Fruit fly (Drosophila melanogaster) whole organism, embryonic: ENCODE data around the gene CG10587.

Experiments
- CG10462 ChIP-seq: fragments of 200-800 bp; sonication (Bioruptor generic); optimal IDR thresholded peaks from 2 replicates; lab custom pipeline; 2016; ENCODE audit warnings: missing biosample characterization, missing genetic modification characterization
- CG8359 ChIP-seq: fragments of 200-800 bp; sonication (Bioruptor generic); optimal IDR thresholded peaks from 2 replicates; lab custom pipeline; 2017; ENCODE audit warnings: missing biosample characterization, mild to moderate bottlenecking, missing genetic modification characterization, borderline replicate concordance
- ERR ChIP-seq: fragments of 200-800 bp; sonication (Bioruptor generic); optimal IDR thresholded peaks from 2 replicates; lab custom pipeline; 2016; ENCODE audit warnings: missing biosample characterization, missing genetic modification characterization
- ranshi ChIP-seq: fragments of 200-800 bp; sonication (Bioruptor generic); IDR thresholded peaks from 2 replicates; pipeline ENCODE4 v1.3.6; 2022; ENCODE audit warnings: missing biosample characterization, missing genetic modification characterization

- TF ChIP-seq CG8359 (GFP tag; lab: Kevin White, UChicago) = no peak
- TF ChIP-seq ranshi (GFP tag; lab: Robert Waterston, UW) = no peak
- no peak for TF ChIP-seq CG10462 (GFP tag; lab: Kevin White, UChicago)
- TF ChIP-seq ERR (GFP tag; lab: Kevin White, UChicago) = no peak
These were observed 10.3 kb downstream of the CG10587 start for dm6 chr3L:20952121-20952487.
